Worm (Caenorhabditis elegans): Measurements from ENCODE around the gene C52B9.10.

- TF ChIP-seq cog-1 (tag; optimal IDR thresholded peaks at IDR 0.05) (no peak), med-1 (GFP tag; optimal IDR thresholded peaks at IDR 0.05; ENCODE audit: insufficient read depth) (no peak), flt-1 (GFP tag; IDR thresholded peaks at IDR 0.05) (no peak), tab-1 (GFP tag; IDR thresholded peaks at IDR 0.05) (no peak), klf-2 (GFP tag; conservative IDR thresholded peaks at IDR 0.05) (no peak)
Measured at ce11 chrX:4320563-4320962, 46.8 kb downstream of the C52B9.10 start, which contains the start of gene dop-6.
